Worm (Caenorhabditis elegans): Measurements from ENCODE around the gene moa-1.

ce11 chrIII:1969802-1970201 lies at the start of gene moa-1:
- no peak for TF ChIP-seq tbx-2 (tag; optimal IDR thresholded peaks at IDR 0.05)
- no peak for TF ChIP-seq skn-1 (tag; optimal IDR thresholded peaks at IDR 0.05)
- TF ChIP-seq nhr-28 (tag; optimal IDR thresholded peaks at IDR 0.05) = no peak
- TF ChIP-seq lin-35 (GFP tag; optimal IDR thresholded peaks at IDR 0.05) = no peak
- no peak for TF ChIP-seq aly-2 (tag; optimal IDR thresholded peaks at IDR 0.05)
- TF ChIP-seq vab-15 (tag; optimal IDR thresholded peaks at IDR 0.05) = no peak
- TF ChIP-seq blmp-1 (tag; optimal IDR thresholded peaks at IDR 0.05) = no peak
- TF ChIP-seq nhr-11 (tag; optimal IDR thresholded peaks at IDR 0.05) = no peak
- TF ChIP-seq efl-1 (optimal IDR thresholded peaks at IDR 0.05) = no peak
- TF ChIP-seq efl-1 (GFP tag; optimal IDR thresholded peaks at IDR 0.05 in 1 of 2) = no peak
- TF ChIP-seq ztf-11 (tag; optimal IDR thresholded peaks at IDR 0.05) = no peak
- TF ChIP-seq irx-1 (tag; optimal IDR thresholded peaks at IDR 0.05) = no peak
- no peak for TF ChIP-seq dpl-1 (GFP tag; optimal IDR thresholded peaks at IDR 0.05)
